Fruit fly (Drosophila melanogaster): ENCODE results near the gene CG34393.

Gene CG34393

DNA sequence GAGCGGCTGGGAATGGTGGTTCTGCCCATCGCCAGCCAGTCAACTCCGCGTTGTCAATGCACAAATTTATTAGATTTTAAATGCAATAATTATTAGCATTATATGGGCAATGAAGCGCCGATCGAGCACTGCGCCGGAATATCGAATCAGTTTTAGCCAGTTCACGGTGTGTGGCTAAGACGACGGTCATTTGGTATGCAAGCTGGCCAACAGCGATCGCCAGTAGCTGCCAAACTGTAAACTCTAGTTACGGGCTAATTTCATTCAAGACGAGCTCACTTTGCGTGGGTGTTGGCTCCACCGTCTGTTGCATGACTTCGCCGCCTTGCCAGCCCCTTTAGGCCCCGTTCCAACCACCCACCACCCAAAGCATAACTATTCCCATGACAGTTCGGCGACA is 44.5 kb downstream of the CG34393 start:
- TF ChIP-seq lola (GFP tag; optimal IDR thresholded peaks at IDR 0.05) (no peak), Dfd (GFP tag; optimal IDR thresholded peaks at IDR 0.05) (no peak), Mio (GFP tag; optimal IDR thresholded peaks at IDR 0.05) (no peak), Vsx2 (GFP tag; optimal IDR thresholded peaks at IDR 0.05; ENCODE audit: partially characterized antibody) (no peak), dsf (GFP tag; optimal IDR thresholded peaks at IDR 0.05; ENCODE audit: borderline replicate concordance) (no peak), h (GFP tag; optimal IDR thresholded peaks at IDR 0.05) (no peak), dmrt93B (GFP tag; optimal IDR thresholded peaks at IDR 0.05) (no peak), sv (GFP tag; optimal IDR thresholded peaks at IDR 0.05) (no peak), HLH106 (tag; optimal IDR thresholded peaks at IDR 0.05) (no peak), CG32264 (GFP tag; optimal IDR thresholded peaks at IDR 0.05) (no peak)

dm6 chr2L:3154749-3155148 is 45.5 kb downstream of the CG34393 start:
- TF ChIP-seq sage (GFP tag; optimal IDR thresholded peaks at IDR 0.05) = no peak

DNA sequence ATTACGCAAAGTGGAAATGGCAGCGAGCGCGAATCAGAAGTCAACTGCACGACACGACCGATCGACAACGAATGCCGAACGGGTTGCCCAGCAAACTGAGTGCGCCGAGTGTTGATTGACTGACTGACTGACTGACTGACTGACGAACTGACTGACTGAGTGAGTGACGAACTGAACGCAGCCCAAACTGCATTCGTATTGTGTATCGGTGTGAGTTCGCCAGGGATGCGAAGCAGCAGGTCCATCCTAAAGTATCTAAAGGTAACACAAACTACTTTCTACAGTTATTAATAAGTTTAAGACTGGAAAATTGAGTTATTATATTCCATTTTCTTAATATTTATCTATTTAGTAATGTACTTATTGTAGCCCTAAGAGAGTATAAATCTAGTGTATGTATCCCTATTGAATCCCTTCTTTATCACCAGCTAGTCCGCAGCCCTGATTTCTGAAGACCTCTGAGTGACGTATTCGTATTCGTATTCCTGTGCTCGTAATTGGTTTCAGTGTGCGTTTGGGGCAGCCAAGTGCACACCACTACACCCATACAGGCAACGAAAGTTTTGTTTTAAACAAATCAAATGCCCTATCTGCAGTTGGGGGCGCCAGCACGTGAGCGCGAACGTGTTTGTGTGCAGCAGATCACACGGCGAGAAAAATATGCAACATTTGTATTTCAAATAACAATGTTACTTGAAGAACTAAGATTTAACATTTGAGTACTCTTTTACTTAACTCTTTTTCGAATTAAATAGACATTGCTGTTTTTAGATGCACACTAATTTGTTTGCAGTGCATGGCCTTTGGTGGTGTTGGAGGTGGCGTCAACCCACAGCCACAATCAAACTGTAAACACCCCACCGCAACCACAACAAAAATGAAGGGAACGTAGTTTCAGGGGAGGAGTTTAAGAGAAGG is 47.3 kb downstream of the CG34393 start:
- TF ChIP-seq sv (GFP tag; optimal IDR thresholded peaks at IDR 0.05) = peak; percentile 93
- TF ChIP-seq Mio (GFP tag; optimal IDR thresholded peaks at IDR 0.05) = no peak
- peak; percentile 63 for TF ChIP-seq CG32264 (GFP tag; optimal IDR thresholded peaks at IDR 0.05)
- peak; percentile 70 for TF ChIP-seq HLH106 (tag; optimal IDR thresholded peaks at IDR 0.05)
- TF ChIP-seq Dif (GFP tag; optimal IDR thresholded peaks at IDR 0.05; ENCODE audit: partially characterized antibody) = no peak
- peak; percentile 76 for TF ChIP-seq ey (GFP tag; optimal IDR thresholded peaks at IDR 0.05)
- TF ChIP-seq fru (GFP tag; optimal IDR thresholded peaks at IDR 0.05) = peak; percentile 63
- no peak for TF ChIP-seq N (GFP tag; optimal IDR thresholded peaks at IDR 0.05)
- no peak for TF ChIP-seq Rel (GFP tag; optimal IDR thresholded peaks at IDR 0.05)
- peak; percentile 38 for TF ChIP-seq Rel (tag; optimal IDR thresholded peaks at IDR 0.05)
- TF ChIP-seq OdsH (GFP tag; optimal IDR thresholded peaks at IDR 0.05) = peak; percentile 62
- peak; percentile 16 for TF ChIP-seq brk (GFP tag; optimal IDR thresholded peaks at IDR 0.05)
- peak; percentile 67 for TF ChIP-seq Hnf4 (GFP tag; optimal IDR thresholded peaks at IDR 0.05)
- no peak for TF ChIP-seq Hr78 (GFP tag; optimal IDR thresholded peaks at IDR 0.05)
- TF ChIP-seq usp (GFP tag; optimal IDR thresholded peaks at IDR 0.05) = no peak
- peak; percentile 80 for TF ChIP-seq rgr (GFP tag; optimal IDR thresholded peaks at IDR 0.05)
- peak; percentile 57 for TF ChIP-seq psq (GFP tag; optimal IDR thresholded peaks at IDR 0.05)
- TF ChIP-seq tai (GFP tag; optimal IDR thresholded peaks at IDR 0.05) = peak; percentile 47
- TF ChIP-seq GATAd (GFP tag; optimal IDR thresholded peaks at IDR 0.05) = peak; percentile 63
- no peak for TF ChIP-seq Hr83 (GFP tag; optimal IDR thresholded peaks at IDR 0.05; ENCODE audit: poor library complexity, severe bottlenecking)
- TF ChIP-seq woc (GFP tag; optimal IDR thresholded peaks at IDR 0.05) = peak; percentile 48
- TF ChIP-seq br (GFP tag; optimal IDR thresholded peaks at IDR 0.05) = peak; percentile 74
- peak; percentile 17 for TF ChIP-seq Jra (GFP tag; optimal IDR thresholded peaks at IDR 0.05)
- no peak for TF ChIP-seq Vsx2 (GFP tag; optimal IDR thresholded peaks at IDR 0.05; ENCODE audit: partially characterized antibody)
- TF ChIP-seq jim (GFP tag; optimal IDR thresholded peaks at IDR 0.05) = no peak
- no peak for TF ChIP-seq Dfd (GFP tag; optimal IDR thresholded peaks at IDR 0.05)
- peak in 1 of 2 experiments; percentile 47 for TF ChIP-seq foxo (GFP tag; optimal IDR thresholded peaks at IDR 0.05)
- TF ChIP-seq Myc (optimal IDR thresholded peaks at IDR 0.05) = no peak
- TF ChIP-seq CG9705 (GFP tag; optimal IDR thresholded peaks at IDR 0.05) = peak; percentile 12
- TF ChIP-seq sage (GFP tag; optimal IDR thresholded peaks at IDR 0.05) = peak; percentile 40
- TF ChIP-seq dmrt93B (GFP tag; optimal IDR thresholded peaks at IDR 0.05) = peak; percentile 31
- TF ChIP-seq h (GFP tag; optimal IDR thresholded peaks at IDR 0.05) = peak; percentile 86
- peak; percentile 75 for TF ChIP-seq Sp1 (GFP tag; optimal IDR thresholded peaks at IDR 0.05)

DNA sequence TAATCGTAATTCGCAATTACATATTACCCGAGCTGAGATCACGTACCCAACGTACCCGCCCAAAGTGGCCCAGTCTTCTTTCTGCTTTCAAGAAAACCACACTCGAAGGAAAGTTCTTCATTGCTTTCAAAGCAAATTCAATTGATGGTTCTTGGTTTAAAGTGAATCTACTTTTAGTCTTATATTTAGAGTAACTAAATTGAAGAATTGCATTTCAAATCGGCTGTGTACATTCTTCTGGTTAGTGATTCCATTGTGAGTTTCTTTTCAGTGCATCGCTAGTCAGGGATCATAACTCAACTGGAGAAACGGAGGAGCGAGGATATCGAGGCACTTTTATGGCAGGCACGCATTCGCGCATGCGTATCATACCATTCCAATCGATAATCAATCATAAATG is 48.6 kb downstream of the CG34393 start:
- TF ChIP-seq Abd-B (GFP tag; optimal IDR thresholded peaks at IDR 0.05) (no peak), fru (GFP tag; optimal IDR thresholded peaks at IDR 0.05) (no peak), CrebA (GFP tag; optimal IDR thresholded peaks at IDR 0.05; ENCODE audit: borderline replicate concordance) (no peak)

Data from whole organism, wandering third instar larva.